Worm (Caenorhabditis elegans) whole organism, late embryonic: ENCODE data around the gene R05D3.12.

ENCODE experiments used
- K02D7.2 ChIP-seq: sonication (generic microtip); optimal IDR thresholded peaks from 2 replicates; lab custom pipeline; 2017; ENCODE audit warnings: mild to moderate bottlenecking, missing genetic modification characterization, missing compliant biosample characterization
- ahr-1 ChIP-seq: sonication (generic microtip); optimal IDR thresholded peaks from 2 replicates; lab custom pipeline; 2016; ENCODE audit warnings: missing genetic modification characterization, missing compliant biosample characterization
- ceh-14 ChIP-seq: sonication (generic microtip); optimal IDR thresholded peaks from 2 replicates; lab custom pipeline; 2016; ENCODE audit warnings: missing genotype, missing genetic modification characterization, missing compliant biosample characterization
- ceh-19 ChIP-seq: fragments of 200-800 bp; sonication (Bioruptor generic); optimal IDR thresholded peaks from 2 replicates; lab custom pipeline; 2018; ENCODE audit warnings: mild to moderate bottlenecking, missing genetic modification characterization, missing compliant biosample characterization
- hlh-6 ChIP-seq: sonication (generic microtip); optimal IDR thresholded peaks from 2 replicates; lab custom pipeline; 2016; ENCODE audit warnings: missing genotype, missing genetic modification characterization, missing compliant biosample characterization
- nfya-1 ChIP-seq: sonication (generic microtip); optimal IDR thresholded peaks from 2 replicates; lab custom pipeline; 2017; ENCODE audit warnings: missing genetic modification characterization, mild to moderate bottlenecking, missing compliant biosample characterization, antibody characterized with exemption, moderate library complexity
- nhr-232 ChIP-seq: sonication (generic microtip); optimal IDR thresholded peaks from 2 replicates; lab custom pipeline; 2016; ENCODE audit warnings: missing genetic modification characterization, missing compliant biosample characterization
- odd-2 ChIP-seq: sonication (generic microtip); optimal IDR thresholded peaks from 2 replicates; lab custom pipeline; 2017; ENCODE audit warnings: antibody characterized with exemption, mild to moderate bottlenecking, missing genetic modification characterization, missing compliant biosample characterization
- pag-3 ChIP-seq: sonication (generic microtip); optimal IDR thresholded peaks from 2 replicates; lab custom pipeline; 2016; ENCODE audit warnings: missing compliant biosample characterization, missing genetic modification characterization, borderline replicate concordance
- ref-2 ChIP-seq: sonication (generic microtip); optimal IDR thresholded peaks from 2 replicates; lab custom pipeline; 2016; ENCODE audit warnings: missing genetic modification characterization, missing compliant biosample characterization
- sox-4 ChIP-seq: sonication (generic microtip); optimal IDR thresholded peaks from 2 replicates; lab custom pipeline; 2017; ENCODE audit warnings: mild to moderate bottlenecking, missing genetic modification characterization, inconsistent platforms, missing compliant biosample characterization
- tbx-7 ChIP-seq: sonication (generic microtip); optimal IDR thresholded peaks from 2 replicates; lab custom pipeline; 2016; ENCODE audit warnings: missing genotype, missing genetic modification characterization, missing compliant biosample characterization
- unc-55 ChIP-seq: sonication (generic microtip); optimal IDR thresholded peaks from 2 replicates; lab custom pipeline; 2017; ENCODE audit warnings: missing biosample characterization, missing genetic modification reagents, missing genetic modification characterization

DNA sequence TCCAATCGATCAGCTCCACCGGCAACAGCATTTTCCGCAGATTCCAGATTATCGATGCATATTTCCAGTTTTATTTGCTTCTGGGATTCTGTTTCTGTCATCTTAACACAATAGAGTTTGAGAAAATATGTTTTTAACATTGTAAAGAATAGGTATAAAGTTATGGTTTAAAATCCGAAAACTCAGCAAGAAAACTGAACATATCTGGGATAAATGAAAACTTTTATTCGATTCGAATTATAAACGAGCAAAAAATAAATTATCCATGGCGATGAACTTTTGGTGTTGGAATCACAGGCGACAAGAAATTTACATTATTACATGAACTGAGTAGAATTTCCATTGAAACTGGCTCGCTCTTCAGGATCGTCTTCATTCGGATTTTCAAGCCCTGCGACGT lies 22.8 kb downstream of the R05D3.12 start, which contains the start of gene cutc-1:
- TF ChIP-seq sox-4 (tag; lab: Kevin White, UChicago), result no peak
- TF ChIP-seq nfya-1 (tag; lab: Kevin White, UChicago), result no peak
- TF ChIP-seq ceh-14 (tag; lab: Kevin White, UChicago), result no peak
- no peak for TF ChIP-seq ahr-1 (tag; lab: Kevin White, UChicago)
- no peak for TF ChIP-seq unc-55 (GFP tag; lab: Kevin White, UChicago)
- TF ChIP-seq nhr-232 (tag; lab: Kevin White, UChicago), result no peak
- TF ChIP-seq pag-3 (tag; lab: Kevin White, UChicago), result no peak
- no peak for TF ChIP-seq odd-2 (tag; lab: Kevin White, UChicago)
- TF ChIP-seq K02D7.2 (tag; lab: Kevin White, UChicago), result no peak
- no peak for TF ChIP-seq ref-2
- TF ChIP-seq tbx-7 (tag; lab: Kevin White, UChicago), result no peak
- no peak for TF ChIP-seq hlh-6 (tag; lab: Kevin White, UChicago)
- no peak for TF ChIP-seq ceh-19 (GFP tag; lab: Kevin White, UChicago)
